Fruit fly (Drosophila melanogaster) whole organism, prepupa: ENCODE measurements around the gene CG31798.
A peak's percentile ranks its signal among the peaks of the same experiment; 100 is the strongest.

Experiments used
- Blimp-1 ChIP-seq: fragments of 200-800 bp; sonication (Bioruptor generic); optimal IDR thresholded peaks from 3 replicates; lab custom pipeline; 2017; ENCODE audit warnings: missing biosample characterization, missing genetic modification characterization, mild to moderate bottlenecking, moderate library complexity, missing genetic modification reagents
- CG10631 ChIP-seq: fragments of 200-800 bp; sonication (Bioruptor generic); optimal IDR thresholded peaks from 2 replicates; lab custom pipeline; 2016; ENCODE audit warnings: missing biosample characterization, missing genetic modification characterization
- CG10669 ChIP-seq: fragments of 200-800 bp; sonication (Bioruptor generic); optimal IDR thresholded peaks from 3 replicates; lab custom pipeline; 2018; ENCODE audit warnings: missing biosample characterization, mild to moderate bottlenecking, missing genetic modification characterization, moderate library complexity
- CG11294 ChIP-seq: fragments of 200-800 bp; sonication (Bioruptor generic); IDR thresholded peaks from 2 replicates; pipeline ENCODE4 v1.3.6; 2022; ENCODE audit warnings: missing biosample characterization, missing genetic modification characterization
- CG11762 ChIP-seq: fragments of 200-800 bp; sonication (Bioruptor generic); optimal IDR thresholded peaks from 3 replicates; lab custom pipeline; 2016; ENCODE audit warnings: missing biosample characterization, missing genetic modification characterization; ENCODE audit not compliant: insufficient read depth
- CG11902 ChIP-seq: fragments of 200-800 bp; sonication (Bioruptor generic); optimal IDR thresholded peaks from 3 replicates; lab custom pipeline; 2016; ENCODE audit warnings: missing biosample characterization, missing genetic modification characterization
- CG15336 ChIP-seq: fragments of 200-800 bp; sonication (Bioruptor generic); IDR thresholded peaks from 2 replicates; pipeline ENCODE4 v1.3.6; 2022; ENCODE audit warnings: missing biosample characterization, missing genetic modification characterization
- CG1621 ChIP-seq: fragments of 200-800 bp; sonication (Bioruptor generic); optimal IDR thresholded peaks from 3 replicates; lab custom pipeline; 2018; ENCODE audit warnings: missing biosample characterization, mild to moderate bottlenecking, missing genetic modification characterization
- CG3032 ChIP-seq: fragments of 200-800 bp; optimal IDR thresholded peaks from 2 replicates; lab custom pipeline; 2019; ENCODE audit warnings: missing biosample characterization, mild to moderate bottlenecking, missing genetic modification characterization, moderate library complexity
- CG31627 ChIP-seq: fragments of 200-800 bp; sonication (Bioruptor generic); optimal IDR thresholded peaks from 3 replicates; lab custom pipeline; 2016; ENCODE audit warnings: missing biosample characterization, missing genetic modification characterization
- CG32006 ChIP-seq: fragments of 200-800 bp; sonication (Bioruptor generic); optimal IDR thresholded peaks from 3 replicates; lab custom pipeline; 2017; ENCODE audit warnings: missing biosample characterization, mild to moderate bottlenecking, missing genetic modification characterization
- CG3919 ChIP-seq: fragments of 200-800 bp; sonication (Bioruptor generic); optimal IDR thresholded peaks from 3 replicates; lab custom pipeline; 2016; ENCODE audit warnings: missing biosample characterization, missing genetic modification characterization
- CG4318 ChIP-seq: fragments of 200-800 bp; sonication (Bioruptor generic); optimal IDR thresholded peaks from 3 replicates; lab custom pipeline; 2017; ENCODE audit warnings: missing biosample characterization, mild to moderate bottlenecking, missing genetic modification characterization
- CG6163 ChIP-seq: fragments of 200-800 bp; sonication (Bioruptor generic); IDR thresholded peaks from 3 replicates; pipeline ENCODE4 v1.3.6; 2022; ENCODE audit warnings: missing biosample characterization, missing genetic modification characterization
- CG6276 ChIP-seq: fragments of 200-800 bp; sonication (Bioruptor generic); optimal IDR thresholded peaks from 2 replicates; lab custom pipeline; 2017; ENCODE audit warnings: missing biosample characterization, mild to moderate bottlenecking, missing genetic modification characterization
- CG6792 ChIP-seq: fragments of 200-800 bp; sonication (Bioruptor generic); optimal IDR thresholded peaks from 3 replicates; lab custom pipeline; 2016; ENCODE audit warnings: missing biosample characterization, missing genetic modification characterization
- CG6854 ChIP-seq: fragments of 200-800 bp; sonication (Bioruptor generic); optimal IDR thresholded peaks from 2 replicates; lab custom pipeline; 2017; ENCODE audit warnings: missing biosample characterization, mild to moderate bottlenecking, missing genetic modification characterization
- CG7368 ChIP-seq: fragments of 200-800 bp; sonication (Bioruptor generic); optimal IDR thresholded peaks from 3 replicates; lab custom pipeline; 2016; ENCODE audit warnings: missing biosample characterization, missing genetic modification characterization
- CG8119 ChIP-seq: fragments of 200-800 bp; sonication (Bioruptor generic); IDR thresholded peaks from 3 replicates; pipeline ENCODE4 v1.3.6; 2022; ENCODE audit warnings: missing biosample characterization, missing genetic modification characterization
- CG8319 ChIP-seq: fragments of 200-800 bp; sonication (Bioruptor generic); optimal IDR thresholded peaks from 3 replicates; lab custom pipeline; 2016; ENCODE audit warnings: missing biosample characterization, missing genetic modification characterization
- CG8632 ChIP-seq: fragments of 200-800 bp; sonication (Bioruptor generic); optimal IDR thresholded peaks from 3 replicates; lab custom pipeline; 2016; ENCODE audit warnings: missing biosample characterization, missing genetic modification characterization
- CG9139 ChIP-seq: fragments of 200-800 bp; sonication (Bioruptor generic); optimal IDR thresholded peaks from 3 replicates; lab custom pipeline; 2017; ENCODE audit warnings: missing biosample characterization, mild to moderate bottlenecking, missing genetic modification characterization
- Eip75B ChIP-seq: fragments of 200-800 bp; sonication (Bioruptor generic); optimal IDR thresholded peaks from 3 replicates; lab custom pipeline; 2016; ENCODE audit warnings: missing biosample characterization, missing genetic modification characterization
- Eip78C ChIP-seq: fragments of 200-800 bp; sonication (Bioruptor generic); peaks from one replicate; lab custom pipeline; 2016; ENCODE audit warnings: missing biosample characterization, missing genetic modification characterization
- Eip93F ChIP-seq: fragments of 200-800 bp; sonication (Bioruptor generic); optimal IDR thresholded peaks from 2 replicates; lab custom pipeline; 2016; ENCODE audit warnings: missing biosample characterization, mild to moderate bottlenecking, missing genetic modification characterization
- Gug ChIP-seq: fragments of 200-800 bp; sonication (Bioruptor generic); IDR thresholded peaks from 2 replicates; pipeline ENCODE4 v1.3.6; 2022; ENCODE audit warnings: missing biosample characterization, missing genetic modification characterization
- Hr38 ChIP-seq: sonication (Bioruptor generic); optimal IDR thresholded peaks from 2 replicates; lab custom pipeline; 2016; ENCODE audit warnings: missing biosample characterization, missing genetic modification characterization
- Lpt ChIP-seq: fragments of 200-800 bp; sonication (Bioruptor generic); optimal IDR thresholded peaks from 3 replicates; lab custom pipeline; 2016; ENCODE audit warnings: missing biosample characterization, missing genetic modification characterization
- Met ChIP-seq: fragments of 200-800 bp; sonication (Bioruptor generic); optimal IDR thresholded peaks from 3 replicates; lab custom pipeline; 2016; ENCODE audit warnings: missing biosample characterization, missing genetic modification characterization
- OdsH ChIP-seq: fragments of 200-800 bp; sonication (Bioruptor generic); optimal IDR thresholded peaks from 3 replicates; lab custom pipeline; 2016; ENCODE audit warnings: missing biosample characterization, missing genetic modification characterization
- Smox ChIP-seq: fragments of 200-800 bp; sonication (Bioruptor generic); optimal IDR thresholded peaks from 3 replicates; lab custom pipeline; 2016; ENCODE audit warnings: missing biosample characterization, missing genetic modification characterization
- Sox14 ChIP-seq: fragments of 200-800 bp; sonication (Bioruptor generic); optimal IDR thresholded peaks from 3 replicates; lab custom pipeline; 2016; ENCODE audit warnings: missing biosample characterization, missing genetic modification characterization
- achi ChIP-seq: fragments of 200-800 bp; sonication (Bioruptor generic); optimal IDR thresholded peaks from 3 replicates; lab custom pipeline; 2016; ENCODE audit warnings: missing biosample characterization, missing genetic modification characterization
- acj6 ChIP-seq: fragments of 200-800 bp; sonication (Bioruptor generic); optimal IDR thresholded peaks from 3 replicates; lab custom pipeline; 2016; ENCODE audit warnings: missing biosample characterization, missing genetic modification characterization
- cyc ChIP-seq: fragments of 200-800 bp; sonication (Bioruptor generic); optimal IDR thresholded peaks from 3 replicates; lab custom pipeline; 2016; ENCODE audit warnings: missing biosample characterization, missing genetic modification characterization
- dac ChIP-seq: fragments of 200-800 bp; sonication (Bioruptor generic); optimal IDR thresholded peaks from 2 replicates; lab custom pipeline; 2017; ENCODE audit warnings: missing biosample characterization, mild to moderate bottlenecking, missing genetic modification characterization
- esn ChIP-seq: fragments of 200-800 bp; sonication (Bioruptor generic); optimal IDR thresholded peaks from 2 replicates; lab custom pipeline; 2016; ENCODE audit warnings: missing biosample characterization, mild to moderate bottlenecking, missing genetic modification characterization, moderate library complexity
- fd59A ChIP-seq: fragments of 200-800 bp; sonication (Bioruptor generic); optimal IDR thresholded peaks from 2 replicates; lab custom pipeline; 2017; ENCODE audit warnings: missing biosample characterization, mild to moderate bottlenecking, missing genetic modification characterization, missing genetic modification reagents
- fd85E ChIP-seq: fragments of 200-800 bp; sonication (Bioruptor generic); optimal IDR thresholded peaks from 3 replicates; lab custom pipeline; 2016; ENCODE audit warnings: missing biosample characterization, missing genetic modification characterization
- fkh ChIP-seq: fragments of 200-800 bp; sonication (Bioruptor generic); optimal IDR thresholded peaks from 3 replicates; lab custom pipeline; 2017; ENCODE audit warnings: missing biosample characterization, mild to moderate bottlenecking, missing genetic modification characterization, moderate library complexity
- lz ChIP-seq: fragments of 200-800 bp; sonication (Bioruptor generic); optimal IDR thresholded peaks from 3 replicates; lab custom pipeline; 2016; ENCODE audit warnings: missing biosample characterization, missing genetic modification characterization
- net ChIP-seq: fragments of 200-800 bp; sonication (Bioruptor generic); optimal IDR thresholded peaks from 3 replicates; lab custom pipeline; 2016; ENCODE audit warnings: missing biosample characterization, missing genetic modification characterization
- pdm3 ChIP-seq: fragments of 200-800 bp; sonication (Bioruptor generic); optimal IDR thresholded peaks from 3 replicates; lab custom pipeline; 2016; ENCODE audit warnings: missing biosample characterization, missing genetic modification characterization
- salr ChIP-seq, 2 experiments: fragments of 200-800 bp; sonication (Bioruptor generic); optimal IDR thresholded peaks; 3 replicates each; lab custom pipeline; 2016 to 2018; ENCODE audit warnings: missing biosample characterization in 2 of 2, missing genetic modification characterization in 2 of 2, mild to moderate bottlenecking in 1 of 2
- spab ChIP-seq: fragments of 200-800 bp; sonication (Bioruptor generic); optimal IDR thresholded peaks from 2 replicates; lab custom pipeline; 2017; ENCODE audit warnings: missing biosample characterization, mild to moderate bottlenecking, missing genetic modification characterization, missing genetic modification reagents
- ss ChIP-seq, 2 experiments: fragments of 200-800 bp; sonication (Bioruptor generic); optimal IDR thresholded peaks; 2 replicates in 1 of 2; 3 replicates in 1 of 2; lab custom pipeline; 2017 to 2018; ENCODE audit warnings: mild to moderate bottlenecking in 2 of 2, missing biosample characterization in 2 of 2, missing genetic modification characterization in 2 of 2, moderate library complexity in 1 of 2
- topi ChIP-seq: fragments of 200-800 bp; sonication (Bioruptor generic); optimal IDR thresholded peaks from 3 replicates; lab custom pipeline; 2016; ENCODE audit warnings: missing biosample characterization, missing genetic modification characterization
- vri ChIP-seq: fragments of 200-800 bp; sonication (Bioruptor generic); optimal IDR thresholded peaks from 3 replicates; lab custom pipeline; 2016; ENCODE audit warnings: missing biosample characterization, mild to moderate bottlenecking, missing genetic modification characterization

The CG31798 gene

DNA sequence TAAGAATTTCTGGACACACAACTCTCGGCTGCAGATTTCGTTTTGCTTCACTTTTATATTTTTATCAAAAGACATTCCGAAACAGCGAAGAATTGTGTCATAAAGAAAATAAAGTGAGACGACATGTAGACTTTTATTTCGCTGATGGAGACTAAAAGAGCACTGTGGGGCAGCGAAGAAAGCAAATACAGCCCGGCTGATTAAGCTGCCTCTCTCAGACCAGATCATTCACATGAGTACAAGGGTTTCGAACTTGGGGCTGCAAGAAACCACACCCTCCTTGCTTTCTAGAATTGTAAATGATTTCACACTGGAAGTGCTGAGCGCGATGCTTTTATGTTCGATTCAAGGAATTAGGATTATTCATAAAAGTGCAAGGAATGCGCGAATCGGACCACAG lies 31.1 kb downstream of the CG31798 start (continued):
- TF ChIP-seq Gug (GFP tag; lab: Robert Waterston, UW) (no peak), CG8119 (GFP tag; lab: Robert Waterston, UW) (no peak), Eip93F (GFP tag; lab: Kevin White, UChicago) (no peak), acj6 (GFP tag; lab: Kevin White, UChicago) (no peak), CG11902 (GFP tag; lab: Kevin White, UChicago) (no peak)

dm6 chr2L:19425765-19426329 lies 31.9 kb downstream of the CG31798 start:
- TF ChIP-seq Eip78C (GFP tag; lab: Kevin White, UChicago) (peak; percentile 86), OdsH (GFP tag; lab: Kevin White, UChicago) (peak; percentile 66), spab (GFP tag; lab: Kevin White, UChicago) (no peak), CG11902 (GFP tag; lab: Kevin White, UChicago) (peak; percentile 21), topi (GFP tag; lab: Kevin White, UChicago) (peak; percentile 58), fkh (no peak), CG3032 (tag; lab: Kevin White, UChicago) (peak; percentile 57), Eip75B (peak; percentile 20), CG6163 (GFP tag; lab: Robert Waterston, UW) (peak; percentile 71), Gug (GFP tag; lab: Robert Waterston, UW) (no peak), fd59A (GFP tag; lab: Kevin White, UChicago) (peak; percentile 0), CG10631 (GFP tag; lab: Kevin White, UChicago) (peak; percentile 16), CG6854 (GFP tag; lab: Kevin White, UChicago) (no peak), CG31627 (GFP tag; lab: Kevin White, UChicago) (peak; percentile 57), Eip93F (GFP tag; lab: Kevin White, UChicago) (no peak), CG11762 (GFP tag; lab: Kevin White, UChicago) (peak; percentile 28), CG8632 (GFP tag; lab: Kevin White, UChicago) (peak; percentile 46), cyc (GFP tag; lab: Kevin White, UChicago) (peak; percentile 53), pdm3 (GFP tag; lab: Kevin White, UChicago) (peak; percentile 46), Met (peak; percentile 67), CG8119 (GFP tag; lab: Robert Waterston, UW) (peak; percentile 57; the same call in 2 of the 3 replicates), Hr38 (no peak), CG32006 (GFP tag; lab: Kevin White, UChicago) (peak; percentile 48), CG6792 (GFP tag; lab: Kevin White, UChicago) (peak; percentile 26), Sox14 (GFP tag; lab: Kevin White, UChicago) (peak; percentile 31), CG1621 (tag; lab: Kevin White, UChicago) (peak; percentile 41), Lpt (GFP tag; lab: Kevin White, UChicago) (no peak), CG8319 (peak; percentile 22), CG9139 (GFP tag; lab: Kevin White, UChicago) (no peak), esn (peak; percentile 73), CG10669 (GFP tag; lab: Kevin White, UChicago) (peak; percentile 50), achi (GFP tag; lab: Kevin White, UChicago) (peak; percentile 51), acj6 (GFP tag; lab: Kevin White, UChicago) (peak; percentile 65), salr (GFP tag; optimal IDR thresholded peaks at IDR 0.05; lab: Kevin White, UChicago) (peak in 1 of 2 experiments; percentile 11), fd85E (no peak), CG15336 (GFP tag; lab: Robert Waterston, UW) (peak; percentile 57), vri (GFP tag; lab: Kevin White, UChicago) (peak; percentile 62), CG4318 (no peak), CG7368 (GFP tag; lab: Kevin White, UChicago) (no peak), CG3919 (GFP tag; lab: Kevin White, UChicago) (peak; percentile 56), net (peak; percentile 66), CG6276 (GFP tag; lab: Kevin White, UChicago) (peak; percentile 6), dac (GFP tag; lab: Kevin White, UChicago) (no peak), Blimp-1 (GFP tag; lab: Kevin White, UChicago) (no peak), CG11294 (GFP tag; lab: Robert Waterston, UW) (no peak), lz (peak; percentile 50), ss (GFP tag; optimal IDR thresholded peaks at IDR 0.05; lab: Kevin White, UChicago) (no peak), Smox (GFP tag; lab: Kevin White, UChicago) (peak; percentile 68)
